Fruit fly (Drosophila melanogaster) whole organism, embryonic: Measurements from ENCODE around the gene GatB.
A peak's percentile ranks its signal among the peaks of the same experiment; 100 is the strongest.

Experiments used
- ATbp ChIP-seq: fragments of 200-800 bp; sonication (Bioruptor generic); optimal IDR thresholded peaks from 2 replicates; lab custom pipeline; 2017; ENCODE audit warnings: missing biosample characterization, mild to moderate bottlenecking, missing genetic modification characterization, missing genetic modification reagents
- Asciz ChIP-seq: fragments of 200-800 bp; sonication (Bioruptor generic); optimal IDR thresholded peaks from 2 replicates; lab custom pipeline; 2017; ENCODE audit warnings: missing biosample characterization, mild to moderate bottlenecking, missing genetic modification characterization, missing genetic modification reagents
- CG10366 ChIP-seq: fragments of 200-800 bp; sonication (Bioruptor generic); IDR thresholded peaks from 2 replicates; pipeline ENCODE4 v1.3.6; 2022; ENCODE audit warnings: missing biosample characterization, missing genetic modification characterization
- CG11247 ChIP-seq: fragments of 200-800 bp; sonication (Bioruptor generic); IDR thresholded peaks from 2 replicates; pipeline ENCODE4 v1.3.6; 2022; ENCODE audit warnings: missing biosample characterization, missing genetic modification characterization
- CG11456 ChIP-seq: fragments of 200-800 bp; sonication (Bioruptor generic); IDR thresholded peaks from 3 replicates; pipeline ENCODE4 v1.3.6; 2022; ENCODE audit warnings: missing biosample characterization, missing genetic modification characterization
- CG12219 ChIP-seq: fragments of 200-800 bp; sonication (Bioruptor generic); optimal IDR thresholded peaks from 3 replicates; lab custom pipeline; 2018; ENCODE audit warnings: missing biosample characterization, mild to moderate bottlenecking, missing genetic modification characterization
- CG16815 ChIP-seq: fragments of 200-800 bp; sonication (Bioruptor generic); optimal IDR thresholded peaks from 3 replicates; lab custom pipeline; 2017; ENCODE audit warnings: missing biosample characterization, mild to moderate bottlenecking, missing genetic modification characterization
- CG17361 ChIP-seq: fragments of 200-800 bp; sonication (Bioruptor generic); IDR thresholded peaks from 3 replicates; pipeline ENCODE4 v1.3.6; 2022; ENCODE audit warnings: missing biosample characterization, missing genetic modification characterization
- CG2116 ChIP-seq: fragments of 200-800 bp; sonication (Bioruptor generic); optimal IDR thresholded peaks from 3 replicates; lab custom pipeline; 2018; ENCODE audit warnings: missing biosample characterization, mild to moderate bottlenecking, missing genetic modification characterization
- CG2120 ChIP-seq: fragments of 200-800 bp; sonication (Bioruptor generic); optimal IDR thresholded peaks from 3 replicates; lab custom pipeline; 2016; ENCODE audit warnings: missing biosample characterization, missing genetic modification characterization
- CG31441 ChIP-seq: fragments of 200-800 bp; sonication (Bioruptor generic); IDR thresholded peaks from 2 replicates; pipeline ENCODE4 v1.3.6; 2022; ENCODE audit warnings: missing biosample characterization, missing genetic modification characterization
- CG3726 ChIP-seq: fragments of 200-800 bp; sonication (Bioruptor generic); IDR thresholded peaks from 3 replicates; pipeline ENCODE4, ENCODE4 v1.3.6; 2022; ENCODE audit warnings: missing biosample characterization, missing genetic modification characterization
- CG4424 ChIP-seq: fragments of 200-800 bp; sonication (Bioruptor generic); optimal IDR thresholded peaks from 3 replicates; lab custom pipeline; 2016; ENCODE audit warnings: missing biosample characterization, missing genetic modification characterization
- CG6765 ChIP-seq: fragments of 200-800 bp; sonication (Bioruptor generic); optimal IDR thresholded peaks from 3 replicates; lab custom pipeline; 2017; ENCODE audit warnings: missing biosample characterization, mild to moderate bottlenecking, missing genetic modification characterization
- CG6854 ChIP-seq: fragments of 200-800 bp; sonication (Bioruptor generic); optimal IDR thresholded peaks from 3 replicates; lab custom pipeline; 2017; ENCODE audit warnings: missing biosample characterization, mild to moderate bottlenecking, missing genetic modification characterization
- CG7786 ChIP-seq: fragments of 200-800 bp; sonication (Bioruptor generic); optimal IDR thresholded peaks from 2 replicates; lab custom pipeline; 2016; ENCODE audit warnings: missing biosample characterization, missing genetic modification characterization
- CG9437 ChIP-seq: fragments of 200-800 bp; sonication (Bioruptor generic); optimal IDR thresholded peaks from 2 replicates; lab custom pipeline; 2018; ENCODE audit warnings: missing biosample characterization, mild to moderate bottlenecking, missing genetic modification characterization
- CoRest ChIP-seq: fragments of 200-800 bp; sonication (Bioruptor generic); optimal IDR thresholded peaks from 3 replicates; lab custom pipeline; 2018; ENCODE audit warnings: missing biosample characterization, mild to moderate bottlenecking, missing genetic modification characterization, moderate library complexity
- Eip74EF ChIP-seq, 2 experiments: fragments of 200-800 bp in 1 of 2; fragments of >200 bp in 1 of 2; sonication (Bioruptor generic) in 1 of 2; optimal IDR thresholded peaks; 2 replicates each; lab custom pipeline; 2017 to 2019; ENCODE audit warnings: missing biosample characterization in 2 of 2, missing genetic modification characterization in 2 of 2, mild to moderate bottlenecking in 1 of 2, moderate library complexity in 1 of 2
- GATAe ChIP-seq: fragments of 200-800 bp; sonication (Bioruptor generic); conservative IDR thresholded peaks from 2 replicates; pipeline ENCODE4 v1.3.6; 2022; ENCODE audit warnings: missing biosample characterization, missing genetic modification characterization
- H15 ChIP-seq: fragments of 200-800 bp; sonication (Bioruptor generic); IDR thresholded peaks from 3 replicates; pipeline ENCODE4 v1.3.6; 2022; ENCODE audit warnings: missing biosample characterization, missing genetic modification characterization
- PHDP ChIP-seq: fragments of 200-800 bp; sonication (Bioruptor generic); optimal IDR thresholded peaks from 3 replicates; lab custom pipeline; 2018; ENCODE audit warnings: missing biosample characterization, mild to moderate bottlenecking, missing genetic modification characterization, moderate library complexity
- Rfx ChIP-seq: fragments of 200-800 bp; sonication (Bioruptor generic); IDR thresholded peaks from 2 replicates; pipeline ENCODE4 v1.3.6; 2022; ENCODE audit warnings: missing biosample characterization, missing genetic modification characterization
- Rx ChIP-seq: fragments of 200-800 bp; sonication (Bioruptor generic); IDR thresholded peaks from 2 replicates; pipeline ENCODE4 v1.3.6; 2022; ENCODE audit warnings: missing biosample characterization, missing genetic modification characterization
- Xbp1 ChIP-seq: fragments of 200-800 bp; sonication (Bioruptor generic); optimal IDR thresholded peaks from 3 replicates; lab custom pipeline; 2016; ENCODE audit warnings: missing biosample characterization, mild to moderate bottlenecking, missing genetic modification characterization
- amos ChIP-seq: fragments of 200-800 bp; sonication (Bioruptor generic); IDR thresholded peaks from 2 replicates; pipeline ENCODE4 v1.3.6; 2022; ENCODE audit warnings: missing biosample characterization, missing genetic modification characterization; ENCODE audit not compliant: partially characterized antibody
- ase ChIP-seq: fragments of 200-800 bp; sonication (Bioruptor generic); IDR thresholded peaks from 3 replicates; pipeline ENCODE4 v1.3.6; 2022; ENCODE audit warnings: missing biosample characterization, missing genetic modification characterization
- bab2 ChIP-seq: fragments of 200-800 bp; sonication (Bioruptor generic); optimal IDR thresholded peaks from 2 replicates; lab custom pipeline; 2016; ENCODE audit warnings: missing biosample characterization, missing genetic modification characterization
- croc ChIP-seq: fragments of 200-800 bp; sonication (Bioruptor generic); conservative IDR thresholded peaks from 3 replicates; pipeline ENCODE4 v1.3.6; 2022; ENCODE audit warnings: missing biosample characterization, missing genetic modification characterization
- disco-r ChIP-seq: fragments of 200-800 bp; sonication (Bioruptor generic); optimal IDR thresholded peaks from 2 replicates; lab custom pipeline; 2016; ENCODE audit warnings: missing biosample characterization, missing genetic modification characterization
- dysf ChIP-seq: fragments of 200-800 bp; sonication (Bioruptor generic); IDR thresholded peaks from 3 replicates; pipeline ENCODE4 v1.3.6; 2022; ENCODE audit warnings: missing biosample characterization, missing genetic modification characterization
- en ChIP-seq: fragments of 200-800 bp; sonication (Bioruptor generic); optimal IDR thresholded peaks from 2 replicates; lab custom pipeline; 2016; ENCODE audit warnings: missing biosample characterization, missing genetic modification characterization
- fd3F ChIP-seq: fragments of 200-800 bp; sonication (Bioruptor generic); optimal IDR thresholded peaks from 2 replicates; lab custom pipeline; 2018; ENCODE audit warnings: missing biosample characterization, mild to moderate bottlenecking, missing genetic modification characterization, moderate library complexity
- fd96Cb ChIP-seq: fragments of 200-800 bp; sonication (Bioruptor generic); optimal IDR thresholded peaks from 2 replicates; lab custom pipeline; 2018; ENCODE audit warnings: missing biosample characterization, mild to moderate bottlenecking, missing genetic modification characterization, moderate library complexity
- gcm ChIP-seq: fragments of 200-800 bp; sonication (Bioruptor generic); optimal IDR thresholded peaks from 2 replicates; lab custom pipeline; 2019; ENCODE audit warnings: missing biosample characterization, mild to moderate bottlenecking, missing genetic modification characterization, moderate library complexity
- gro ChIP-seq: fragments of 200-800 bp; sonication (Bioruptor generic); optimal IDR thresholded peaks from 2 replicates; lab custom pipeline; 2016; ENCODE audit warnings: missing biosample characterization, missing genetic modification characterization
- jigr1 ChIP-seq: fragments of 200-800 bp; sonication (Bioruptor generic); IDR thresholded peaks from 3 replicates; pipeline ENCODE4 v1.3.6; 2022; ENCODE audit warnings: missing biosample characterization, missing genetic modification characterization
- lab ChIP-seq: fragments of 200-800 bp; sonication (Bioruptor generic); optimal IDR thresholded peaks from 3 replicates; lab custom pipeline; 2017; ENCODE audit warnings: missing biosample characterization, missing genetic modification characterization, mild to moderate bottlenecking, moderate library complexity, missing genetic modification reagents
- lmd ChIP-seq: fragments of 200-800 bp; sonication (Bioruptor generic); IDR thresholded peaks from 2 replicates; pipeline ENCODE4 v1.3.6; 2022; ENCODE audit warnings: missing biosample characterization, missing genetic modification characterization
- lov ChIP-seq, 2 experiments: fragments of 200-800 bp in 1 of 2; fragments of >200 bp in 1 of 2; sonication (Bioruptor generic) in 1 of 2; IDR thresholded peaks in 1 of 2; optimal IDR thresholded peaks in 1 of 2; 2 replicates in 1 of 2; 3 replicates in 1 of 2; pipeline versions ENCODE4 v1.3.6 to Lab custom; 2017 to 2022; ENCODE audit warnings: missing biosample characterization in 1 of 2, missing genetic modification characterization in 1 of 2
- nmo ChIP-seq: fragments of 200-800 bp; sonication (Bioruptor generic); optimal IDR thresholded peaks from 2 replicates; lab custom pipeline; 2018; ENCODE audit warnings: missing biosample characterization, mild to moderate bottlenecking, missing genetic modification characterization, moderate library complexity
- nom ChIP-seq: fragments of 200-800 bp; sonication (Bioruptor generic); optimal IDR thresholded peaks from 2 replicates; lab custom pipeline; 2017; ENCODE audit warnings: missing biosample characterization, missing genetic modification characterization, mild to moderate bottlenecking, moderate library complexity, missing genetic modification reagents
- otp ChIP-seq: fragments of 200-800 bp; sonication (Bioruptor generic); IDR thresholded peaks from 3 replicates; pipeline ENCODE4, ENCODE4 v1.3.6; 2022; ENCODE audit warnings: missing biosample characterization, missing genetic modification characterization
- pnt ChIP-seq: fragments of 200-800 bp; sonication (Bioruptor generic); optimal IDR thresholded peaks from 3 replicates; lab custom pipeline; 2016; ENCODE audit warnings: missing biosample characterization, missing genetic modification characterization
- ranshi ChIP-seq: fragments of 200-800 bp; sonication (Bioruptor generic); IDR thresholded peaks from 2 replicates; pipeline ENCODE4 v1.3.6; 2022; ENCODE audit warnings: missing biosample characterization, missing genetic modification characterization
- row ChIP-seq: fragments of 200-800 bp; sonication (Bioruptor generic); IDR thresholded peaks from 3 replicates; pipeline ENCODE4 v1.3.6; 2022; ENCODE audit warnings: missing biosample characterization, missing genetic modification characterization
- sim ChIP-seq: fragments of 200-800 bp; sonication (Bioruptor generic); IDR thresholded peaks from 2 replicates; pipeline ENCODE4 v1.3.6; 2022; ENCODE audit warnings: missing biosample characterization, missing genetic modification characterization
- slou ChIP-seq: fragments of 200-800 bp; sonication (Bioruptor generic); optimal IDR thresholded peaks from 3 replicates; lab custom pipeline; 2016; ENCODE audit warnings: missing biosample characterization, missing genetic modification characterization
- tio ChIP-seq: fragments of 200-800 bp; sonication (Bioruptor generic); optimal IDR thresholded peaks from 2 replicates; lab custom pipeline; 2017; ENCODE audit warnings: missing biosample characterization, missing genetic modification characterization, inconsistent platforms
- usp ChIP-seq: fragments of >200 bp; optimal IDR thresholded peaks from 2 replicates; lab custom pipeline; 2017; ENCODE audit warnings: missing biosample characterization, missing genetic modification characterization
- vvl ChIP-seq: fragments of 200-800 bp; sonication (Bioruptor generic); IDR thresholded peaks from 2 replicates; pipeline ENCODE4 v1.3.6; 2022; ENCODE audit warnings: missing biosample characterization, missing genetic modification characterization
- yki ChIP-seq: fragments of >200 bp; optimal IDR thresholded peaks from 3 replicates; lab custom pipeline; 2018

GatB gene

DNA sequence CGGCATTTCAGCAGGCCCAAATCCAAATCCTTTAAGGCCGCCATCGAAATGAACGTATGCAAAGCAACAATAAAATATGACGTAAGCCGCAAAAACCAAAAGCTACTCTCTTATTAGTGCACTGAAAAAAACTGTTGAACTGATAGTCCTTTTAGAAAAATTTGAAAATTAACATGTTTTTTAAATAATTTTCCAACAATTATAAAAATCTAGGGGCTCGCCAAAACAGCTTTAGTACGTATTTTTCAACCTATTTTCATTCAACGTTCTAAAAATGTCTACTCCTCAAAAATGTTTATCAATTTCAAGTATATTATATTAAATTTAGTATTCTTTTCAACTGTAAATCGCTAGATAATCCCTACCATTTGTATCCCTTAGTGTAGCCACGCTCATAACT, 36.6 kb downstream of the GatB start (continued):
- TF ChIP-seq jigr1 (no peak), CG3726 (no peak), Rx (no peak), lov (optimal IDR thresholded peaks at IDR 0.05; lab: Kevin White, UChicago) (no peak), lov (GFP tag; IDR thresholded peaks at IDR 0.05; lab: Robert Waterston, UW) (no peak), fd3F (GFP tag; lab: Kevin White, UChicago) (peak; percentile 40), tio (no peak), nmo (GFP tag; lab: Kevin White, UChicago) (peak; percentile 6), CG11247 (GFP tag; lab: Robert Waterston, UW) (no peak), gro (GFP tag; lab: Kevin White, UChicago) (no peak), Asciz (GFP tag; lab: Kevin White, UChicago) (peak; percentile 8), ranshi (no peak), ase (no peak), vvl (peak; percentile 17; the same call in 1 of the 2 replicates), CG9437 (no peak), lab (GFP tag; lab: Kevin White, UChicago) (peak; percentile 16), CG7786 (GFP tag; lab: Kevin White, UChicago) (no peak), nom (GFP tag; lab: Kevin White, UChicago) (no peak), PHDP (tag; lab: Kevin White, UChicago) (peak; percentile 44), Rfx (GFP tag; lab: Robert Waterston, UW) (peak; percentile 33; the same call in 1 of the 2 replicates), en (GFP tag; lab: Kevin White, UChicago) (no peak), croc (GFP tag; lab: Robert Waterston, UW) (no peak), dysf (GFP tag; lab: Robert Waterston, UW) (peak; percentile 45; the same call in 1 of the 3 replicates), Eip74EF (GFP tag; optimal IDR thresholded peaks at IDR 0.05; lab: Kevin White, UChicago) (no peak), usp (GFP tag; lab: Kevin White, UChicago) (no peak), CG4424 (GFP tag; lab: Kevin White, UChicago) (no peak), CG6854 (GFP tag; lab: Kevin White, UChicago) (no peak), pnt (no peak), CG12219 (no peak), CG31441 (GFP tag; lab: Robert Waterston, UW) (peak; percentile 32; the same call in 1 of the 2 replicates), GATAe (GFP tag; lab: Robert Waterston, UW) (no peak), row (GFP tag; lab: Robert Waterston, UW) (peak; percentile 26; the same call in 2 of the 3 replicates), gcm (GFP tag; lab: Kevin White, UChicago) (no peak), fd96Cb (tag; lab: Kevin White, UChicago) (no peak), amos (GFP tag; lab: Robert Waterston, UW) (no peak), CG2120 (GFP tag; lab: Kevin White, UChicago) (peak; percentile 56), CG2116 (GFP tag; lab: Kevin White, UChicago) (no peak), slou (no peak), CG6765 (no peak), CG16815 (GFP tag; lab: Kevin White, UChicago) (no peak), Xbp1 (GFP tag; lab: Kevin White, UChicago) (peak; percentile 38), otp (GFP tag; lab: Robert Waterston, UW) (no peak), sim (GFP tag; lab: Robert Waterston, UW) (no peak), CoRest (tag; lab: Kevin White, UChicago) (peak; percentile 49), disco-r (GFP tag; lab: Kevin White, UChicago) (no peak), H15 (GFP tag; lab: Robert Waterston, UW) (no peak), CG17361 (GFP tag; lab: Robert Waterston, UW) (peak; percentile 42; the same call in 1 of the 3 replicates), ATbp (GFP tag; lab: Kevin White, UChicago) (no peak), lmd (GFP tag; lab: Robert Waterston, UW) (no peak), CG10366 (GFP tag; lab: Robert Waterston, UW) (no peak; the same call in 1 of the 2 replicates), CG11456 (GFP tag; lab: Robert Waterston, UW) (no peak), bab2 (GFP tag; lab: Kevin White, UChicago) (no peak), yki (lab: Kevin White, UChicago) (no peak)
